Fruit fly (Drosophila melanogaster) whole organism, embryonic: Measurements from ENCODE around the gene CG2540.

ENCODE experiments used
- Atf-2 ChIP-seq: fragments of 200-800 bp; sonication (Bioruptor generic); optimal IDR thresholded peaks from 2 replicates; lab custom pipeline; 2016; ENCODE audit warnings: missing biosample characterization, missing genetic modification characterization
- BEAF-32 ChIP-seq: fragments of 200-800 bp; sonication (Bioruptor generic); optimal IDR thresholded peaks from 3 replicates; lab custom pipeline; 2017; ENCODE audit warnings: missing biosample characterization, missing genetic modification characterization, mild to moderate bottlenecking, moderate library complexity, missing genetic modification reagents
- CG10147 ChIP-seq: fragments of 200-800 bp; sonication (Bioruptor generic); optimal IDR thresholded peaks from 2 replicates; lab custom pipeline; 2019; ENCODE audit warnings: missing biosample characterization, mild to moderate bottlenecking, missing genetic modification characterization, moderate library complexity
- CG11398 ChIP-seq: fragments of 200-800 bp; sonication (Bioruptor generic); optimal IDR thresholded peaks from 2 replicates; lab custom pipeline; 2016; ENCODE audit warnings: missing biosample characterization, missing genetic modification characterization
- CG12104 ChIP-seq: fragments of 200-800 bp; sonication (Bioruptor generic); optimal IDR thresholded peaks from 3 replicates; lab custom pipeline; 2016; ENCODE audit warnings: missing biosample characterization, missing genetic modification characterization
- CG12155 ChIP-seq: fragments of 200-800 bp; sonication (Bioruptor generic); optimal IDR thresholded peaks from 3 replicates; lab custom pipeline; 2016; ENCODE audit warnings: missing biosample characterization, missing genetic modification characterization
- CG12744 ChIP-seq: fragments of 200-800 bp; sonication (Bioruptor generic); optimal IDR thresholded peaks from 2 replicates; lab custom pipeline; 2016; ENCODE audit warnings: missing biosample characterization, missing genetic modification characterization
- CG12942 ChIP-seq: fragments of 200-800 bp; sonication (Bioruptor generic); optimal IDR thresholded peaks from 3 replicates; lab custom pipeline; 2016; ENCODE audit warnings: missing biosample characterization, missing genetic modification characterization
- CG13287 ChIP-seq: fragments of 200-800 bp; sonication (Bioruptor generic); IDR thresholded peaks from 2 replicates; pipeline ENCODE4 v1.3.6; 2022; ENCODE audit warnings: missing biosample characterization, missing genetic modification characterization; ENCODE audit not compliant: partially characterized antibody
- CG13296 ChIP-seq: fragments of 200-800 bp; sonication (Bioruptor generic); optimal IDR thresholded peaks from 3 replicates; lab custom pipeline; 2018; ENCODE audit warnings: missing biosample characterization, mild to moderate bottlenecking, missing genetic modification characterization
- CG1647 ChIP-seq: fragments of 200-800 bp; sonication (Bioruptor generic); optimal IDR thresholded peaks from 3 replicates; lab custom pipeline; 2016; ENCODE audit warnings: missing biosample characterization, missing genetic modification characterization
- CG16813 ChIP-seq: fragments of 200-800 bp; sonication (Bioruptor generic); IDR thresholded peaks from 3 replicates; pipeline ENCODE4 v1.3.6; 2022; ENCODE audit warnings: missing biosample characterization, missing genetic modification characterization; ENCODE audit not compliant: partially characterized antibody
- CG18619 ChIP-seq: fragments of 200-800 bp; sonication (Bioruptor generic); optimal IDR thresholded peaks from 3 replicates; lab custom pipeline; 2017; ENCODE audit warnings: missing biosample characterization, mild to moderate bottlenecking, missing genetic modification characterization
- CG2199 ChIP-seq: fragments of 200-800 bp; sonication (Bioruptor generic); IDR thresholded peaks from 3 replicates; pipeline ENCODE4 v1.3.6; 2022; ENCODE audit warnings: missing biosample characterization, missing genetic modification characterization
- CG2712 ChIP-seq: fragments of 200-800 bp; optimal IDR thresholded peaks from 3 replicates; lab custom pipeline; 2019; ENCODE audit warnings: missing biosample characterization, mild to moderate bottlenecking, missing genetic modification characterization, moderate library complexity
- CG31365 ChIP-seq: fragments of 200-800 bp; sonication (Bioruptor generic); optimal IDR thresholded peaks from 2 replicates; lab custom pipeline; 2018; ENCODE audit warnings: missing biosample characterization, mild to moderate bottlenecking, missing genetic modification characterization
- CG4854 ChIP-seq: fragments of 200-800 bp; sonication (Bioruptor generic); optimal IDR thresholded peaks from 2 replicates; lab custom pipeline; 2016; ENCODE audit warnings: missing biosample characterization, missing genetic modification characterization, inconsistent platforms
- CG5953 ChIP-seq: fragments of 200-800 bp; sonication (Bioruptor generic); IDR thresholded peaks from 2 replicates; pipeline ENCODE4 v1.3.6; 2022; ENCODE audit warnings: missing biosample characterization, missing genetic modification characterization
- CG6175 ChIP-seq: fragments of 200-800 bp; sonication (Bioruptor generic); IDR thresholded peaks from 3 replicates; pipeline ENCODE4 v1.3.6; 2022; ENCODE audit warnings: missing biosample characterization, missing genetic modification characterization
- CG8281 ChIP-seq: fragments of 200-800 bp; sonication (Bioruptor generic); optimal IDR thresholded peaks from 2 replicates; lab custom pipeline; 2018; ENCODE audit warnings: missing biosample characterization, mild to moderate bottlenecking, missing genetic modification characterization, moderate library complexity
- CG8924 ChIP-seq: fragments of 200-800 bp; optimal IDR thresholded peaks from 3 replicates; lab custom pipeline; 2019; ENCODE audit warnings: missing biosample characterization, mild to moderate bottlenecking, missing genetic modification characterization, moderate library complexity
- D19B ChIP-seq: fragments of 200-800 bp; sonication (Bioruptor generic); optimal IDR thresholded peaks from 2 replicates; lab custom pipeline; 2017; ENCODE audit warnings: missing biosample characterization, mild to moderate bottlenecking, missing genetic modification characterization
- Dip3 ChIP-seq: fragments of 200-800 bp; sonication (Bioruptor generic); optimal IDR thresholded peaks from 3 replicates; lab custom pipeline; 2016; ENCODE audit warnings: missing biosample characterization, missing genetic modification characterization
- HmgZ ChIP-seq: fragments of 200-800 bp; sonication (Bioruptor generic); optimal IDR thresholded peaks from 2 replicates; lab custom pipeline; 2018; ENCODE audit warnings: missing biosample characterization, mild to moderate bottlenecking, missing genetic modification characterization
- Hmr ChIP-seq: fragments of 200-800 bp; sonication (Bioruptor generic); optimal IDR thresholded peaks from 3 replicates; lab custom pipeline; 2017; ENCODE audit warnings: mild to moderate bottlenecking, missing biosample characterization, missing genetic modification reagents, missing genetic modification characterization
- Lim3 ChIP-seq: fragments of 200-800 bp; sonication (Bioruptor generic); IDR thresholded peaks from 2 replicates; pipeline ENCODE4 v1.3.6; 2022; ENCODE audit warnings: missing biosample characterization, missing genetic modification characterization
- NC2α ChIP-seq: fragments of 200-800 bp; sonication (Bioruptor generic); optimal IDR thresholded peaks from 2 replicates; lab custom pipeline; 2016; ENCODE audit warnings: missing biosample characterization, missing genetic modification characterization
- Oli ChIP-seq: fragments of 200-800 bp; sonication (Bioruptor generic); optimal IDR thresholded peaks from 2 replicates; lab custom pipeline; 2018; ENCODE audit warnings: missing biosample characterization, mild to moderate bottlenecking, missing genetic modification characterization, moderate library complexity
- Opbp ChIP-seq: fragments of 200-800 bp; sonication (Bioruptor generic); IDR thresholded peaks from 3 replicates; pipeline ENCODE4 v1.3.6; 2022; ENCODE audit warnings: missing biosample characterization, missing genetic modification characterization; ENCODE audit not compliant: partially characterized antibody
- Pdp1 ChIP-seq, 2 experiments: fragments of 200-800 bp; sonication (Bioruptor generic); optimal IDR thresholded peaks; 3 replicates each; lab custom pipeline; 2016; ENCODE audit warnings: missing biosample characterization in 2 of 2, missing genetic modification characterization in 2 of 2, mild to moderate bottlenecking in 1 of 2, moderate library complexity in 1 of 2
- Rx ChIP-seq: fragments of 200-800 bp; sonication (Bioruptor generic); IDR thresholded peaks from 2 replicates; pipeline ENCODE4 v1.3.6; 2022; ENCODE audit warnings: missing biosample characterization, missing genetic modification characterization
- Ssrp ChIP-seq: fragments of 200-800 bp; sonication (Bioruptor generic); optimal IDR thresholded peaks from 2 replicates; lab custom pipeline; 2018; ENCODE audit warnings: missing biosample characterization, mild to moderate bottlenecking, missing genetic modification characterization, moderate library complexity
- TFAM ChIP-seq: fragments of 200-800 bp; sonication (Bioruptor generic); optimal IDR thresholded peaks from 2 replicates; lab custom pipeline; 2017; ENCODE audit warnings: missing biosample characterization, missing genetic modification characterization, inconsistent platforms
- abd-A ChIP-seq: fragments of 200-800 bp; sonication (Bioruptor generic); optimal IDR thresholded peaks from 3 replicates; lab custom pipeline; 2019; ENCODE audit warnings: missing biosample characterization, mild to moderate bottlenecking, missing genetic modification characterization, moderate library complexity
- ash1 ChIP-seq: fragments of 200-800 bp; sonication (Bioruptor generic); optimal IDR thresholded peaks from 2 replicates; lab custom pipeline; 2018; ENCODE audit warnings: missing biosample characterization, mild to moderate bottlenecking, missing genetic modification characterization
- cg ChIP-seq: fragments of 200-800 bp; sonication (Bioruptor generic); optimal IDR thresholded peaks from 3 replicates; lab custom pipeline; 2019; ENCODE audit warnings: missing biosample characterization, mild to moderate bottlenecking, missing genetic modification characterization, moderate library complexity
- fu2 ChIP-seq: fragments of 200-800 bp; sonication (Bioruptor generic); optimal IDR thresholded peaks from 2 replicates; lab custom pipeline; 2016; ENCODE audit warnings: missing biosample characterization, missing genetic modification characterization
- gce ChIP-seq: fragments of 200-800 bp; sonication (Bioruptor generic); IDR thresholded peaks from 3 replicates; pipeline ENCODE4 v1.3.6; 2022; ENCODE audit warnings: missing biosample characterization, missing genetic modification characterization
- h ChIP-seq: fragments of >200 bp; optimal IDR thresholded peaks from 2 replicates; lab custom pipeline; 2017
- kah ChIP-seq: fragments of 200-800 bp; sonication (Bioruptor generic); optimal IDR thresholded peaks from 2 replicates; lab custom pipeline; 2018; ENCODE audit warnings: missing biosample characterization, mild to moderate bottlenecking, missing genetic modification characterization
- nerfin-2 ChIP-seq: fragments of 200-800 bp; sonication (Bioruptor generic); IDR thresholded peaks from 2 replicates; pipeline ENCODE4 v1.3.6; 2022; ENCODE audit warnings: missing biosample characterization, missing genetic modification characterization; ENCODE audit not compliant: partially characterized antibody
- pfk ChIP-seq: fragments of 200-800 bp; sonication (Bioruptor generic); optimal IDR thresholded peaks from 2 replicates; lab custom pipeline; 2018; ENCODE audit warnings: missing biosample characterization, mild to moderate bottlenecking, missing genetic modification characterization, moderate library complexity
- pho ChIP-seq: fragments of 200-800 bp; sonication (Bioruptor generic); optimal IDR thresholded peaks from 2 replicates; lab custom pipeline; 2016; ENCODE audit warnings: missing biosample characterization, missing genetic modification characterization
- sob ChIP-seq: fragments of 200-800 bp; sonication (Bioruptor generic); IDR thresholded peaks from 2 replicates; pipeline ENCODE4 v1.3.6; 2022; ENCODE audit warnings: missing biosample characterization, missing genetic modification characterization
- sug ChIP-seq: fragments of 200-800 bp; optimal IDR thresholded peaks from 2 replicates; lab custom pipeline; 2019; ENCODE audit warnings: missing biosample characterization, mild to moderate bottlenecking, missing genetic modification characterization, moderate library complexity
- unc-4 ChIP-seq: fragments of 200-800 bp; sonication (Bioruptor generic); IDR thresholded peaks from 2 replicates; pipeline ENCODE4 v1.3.6; 2022; ENCODE audit warnings: missing biosample characterization, missing genetic modification characterization; ENCODE audit not compliant: partially characterized antibody
- yki ChIP-seq: fragments of >200 bp; optimal IDR thresholded peaks from 3 replicates; lab custom pipeline; 2018
- zen ChIP-seq: fragments of 200-800 bp; sonication (Bioruptor generic); optimal IDR thresholded peaks from 3 replicates; lab custom pipeline; 2018; ENCODE audit warnings: missing biosample characterization, mild to moderate bottlenecking, missing genetic modification characterization, moderate library complexity

CG2540 gene

DNA sequence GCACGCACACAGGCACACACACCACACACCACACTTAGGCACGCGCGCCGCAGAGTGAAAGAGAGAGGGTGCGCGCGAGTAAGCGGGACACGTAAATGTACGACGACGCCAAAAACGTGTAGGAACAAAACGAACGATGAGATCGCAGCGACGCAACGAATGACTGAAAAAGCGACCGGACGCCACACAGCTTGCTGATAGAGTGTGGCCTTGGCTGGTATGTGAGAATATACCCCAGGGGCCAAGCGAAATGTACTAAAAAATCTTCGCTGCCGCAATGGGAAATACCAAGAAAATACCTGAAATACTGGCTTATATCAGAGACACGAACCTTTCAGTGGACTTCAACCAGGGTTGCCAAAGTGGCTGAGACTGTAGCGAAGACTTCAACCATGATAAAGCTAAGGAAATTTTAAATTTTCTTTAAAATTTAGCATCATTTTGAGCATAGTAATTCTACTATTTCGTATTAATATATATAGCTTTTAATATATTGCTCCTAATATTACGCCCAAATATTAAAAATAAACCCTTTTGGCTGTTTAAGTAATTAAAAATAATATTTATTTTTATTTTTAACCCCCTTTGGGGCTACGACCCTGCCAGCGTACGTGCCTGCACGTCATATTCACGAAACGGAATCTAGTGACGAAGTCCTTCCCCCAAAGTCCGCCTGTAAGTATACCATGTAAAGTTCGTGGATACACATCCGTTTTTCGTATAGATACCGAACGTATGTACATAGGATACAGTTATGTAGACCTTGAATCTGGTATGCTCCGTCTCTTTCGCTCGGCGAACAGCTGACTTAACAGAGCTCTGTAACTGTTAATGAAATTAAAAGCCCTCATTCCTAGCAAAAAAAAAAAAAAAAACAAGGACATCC, 46.5 kb upstream of the CG2540 start, which contains the start of gene Pits (continued):
- TF ChIP-seq CG12942 (no peak), sob (GFP tag; lab: Robert Waterston, UW) (peak; percentile 22), Hmr (peak; percentile 79), CG18619 (peak; percentile 26), CG16813 (GFP tag; lab: Robert Waterston, UW) (peak; percentile 34; the same call in 1 of the 3 replicates), NC2α (GFP tag; lab: Kevin White, UChicago) (no peak), D19B (GFP tag; lab: Kevin White, UChicago) (peak; percentile 14), CG8924 (tag; lab: Kevin White, UChicago) (peak; percentile 74), Atf-2 (GFP tag; lab: Kevin White, UChicago) (peak; percentile 12), unc-4 (peak; percentile 42), Rx (no peak), Lim3 (GFP tag; lab: Robert Waterston, UW) (no peak), Pdp1 (GFP tag; optimal IDR thresholded peaks at IDR 0.05; lab: Kevin White, UChicago) (peak; percentile 26 to 70), zen (peak; percentile 3), TFAM (GFP tag; lab: Kevin White, UChicago) (no peak), CG12744 (GFP tag; lab: Kevin White, UChicago) (peak; percentile 33), CG1647 (GFP tag; lab: Kevin White, UChicago) (peak; percentile 1), gce (GFP tag; lab: Robert Waterston, UW) (peak; percentile 52; the same call in 2 of the 3 replicates), CG13287 (GFP tag; lab: Robert Waterston, UW) (peak; percentile 70), CG2712 (peak; percentile 40), pfk (GFP tag; lab: Kevin White, UChicago) (peak; percentile 82), Ssrp (tag; lab: Kevin White, UChicago) (no peak), CG4854 (no peak), Opbp (GFP tag; lab: Robert Waterston, UW) (peak; percentile 53; the same call in 2 of the 3 replicates), sug (tag; lab: Kevin White, UChicago) (peak; percentile 65), Oli (tag; lab: Kevin White, UChicago) (peak; percentile 34), CG12104 (GFP tag; lab: Kevin White, UChicago) (peak; percentile 16), CG12155 (GFP tag; lab: Kevin White, UChicago) (peak; percentile 25), CG13296 (peak; percentile 55), yki (lab: Kevin White, UChicago) (peak; percentile 21), fu2 (GFP tag; lab: Kevin White, UChicago) (no peak), CG10147 (GFP tag; lab: Kevin White, UChicago) (peak; percentile 35), HmgZ (peak; percentile 76), cg (peak; percentile 97), CG6175 (GFP tag; lab: Robert Waterston, UW) (peak; percentile 71; the same call in 2 of the 3 replicates), nerfin-2 (GFP tag; lab: Robert Waterston, UW) (no peak), CG5953 (0 out of 2 replicates have a peak, but pooled peaks have one; percentile 23), CG11398 (peak; percentile 53), abd-A (peak; percentile 85), CG2199 (peak; percentile 61; the same call in 1 of the 3 replicates), ash1 (GFP tag; lab: Kevin White, UChicago) (peak; percentile 83), CG31365 (tag; lab: Kevin White, UChicago) (peak; percentile 31), BEAF-32 (peak; percentile 57), h (lab: Kevin White, UChicago) (no peak), pho (peak; percentile 35), CG8281 (tag; lab: Kevin White, UChicago) (no peak), Dip3 (GFP tag; lab: Kevin White, UChicago) (no peak), kah (GFP tag; lab: Kevin White, UChicago) (peak; percentile 6)
